Comparison of ENCODE assay signal across 2 worm cellular contexts in genomic region chrV:13690276-13690675, ce11.
TF ChIP-seq lines count a peak whose summit lies in the region.

No protein-coding gene starts in this region.

TF ChIP-seq in whole organism, L1 larva, 84 proteins besides CTCF, POLR2A, EP300 and RAD21:
- TF ChIP-seq skn-1 (tag; optimal IDR thresholded peaks at IDR 0.05; lab: Kevin White, UChicago): no peak
- peak; percentile 8 for TF ChIP-seq lin-14 (GFP tag; optimal IDR thresholded peaks at IDR 0.05; lab: Kevin White, UChicago)
- no peak for TF ChIP-seq zag-1 (tag; optimal IDR thresholded peaks at IDR 0.05; lab: Kevin White, UChicago)

TF ChIP-seq in whole organism, L3 larva, 47 proteins besides CTCF, POLR2A, EP300 and RAD21:
- peak; percentile 25 for TF ChIP-seq lin-39 (tag; optimal IDR thresholded peaks at IDR 0.05; lab: Kevin White, UChicago)
- no peak for TF ChIP-seq ztf-11 (tag; optimal IDR thresholded peaks at IDR 0.05; lab: Kevin White, UChicago)

Comparison
In these comparisons a context has a peak if more than half of its experiments do, and no peak if none do; other contexts are left out.
1. Of the 26 proteins assayed by ChIP-seq in both whole organism, L1 larva and whole organism, L3 larva: peak only in whole organism, L1 larva: none; only in whole organism, L3 larva: lin-39; in both: none; in neither: 25.